Fruit fly (Drosophila melanogaster): ENCODE data around the gene CG15005.

The CG15005 gene

dm6 chr3L:4230357-4230901 is 26.3 kb upstream of the CG15005 start (continued):
- TF ChIP-seq az2 (GFP tag; optimal IDR thresholded peaks at IDR 0.05): peak; percentile 95
- peak; percentile 92 for TF ChIP-seq CG13775 (GFP tag; optimal IDR thresholded peaks at IDR 0.05)
- peak; percentile 91 for TF ChIP-seq CG11398 (GFP tag; optimal IDR thresholded peaks at IDR 0.05)
- TF ChIP-seq ewg (GFP tag; optimal IDR thresholded peaks at IDR 0.05): peak; percentile 90
- TF ChIP-seq ftz-f1 (GFP tag; optimal IDR thresholded peaks at IDR 0.05): no peak
- peak; percentile 96 for TF ChIP-seq CG4820 (GFP tag; optimal IDR thresholded peaks at IDR 0.05)
- peak; percentile 78 for TF ChIP-seq CG5953 (GFP tag; IDR thresholded peaks at IDR 0.05)
- peak; percentile 85 for TF ChIP-seq CG12104 (GFP tag; optimal IDR thresholded peaks at IDR 0.05)
- TF ChIP-seq CG12071 (GFP tag; optimal IDR thresholded peaks at IDR 0.05): peak; percentile 83
- TF ChIP-seq Nf-YB (GFP tag; optimal IDR thresholded peaks at IDR 0.05): peak; percentile 82
- no peak for TF ChIP-seq zen2 (GFP tag; IDR thresholded peaks at IDR 0.05; ENCODE audit: partially characterized antibody)
- peak; percentile 86 for TF ChIP-seq CG14667 (GFP tag; IDR thresholded peaks at IDR 0.05)
- TF ChIP-seq Bgb (GFP tag; IDR thresholded peaks at IDR 0.05; ENCODE audit: partially characterized antibody): no peak
- TF ChIP-seq CHES-1-like (GFP tag; optimal IDR thresholded peaks at IDR 0.05): peak; percentile 89
- peak; percentile 67 for TF ChIP-seq slou (GFP tag; optimal IDR thresholded peaks at IDR 0.05)
- no peak for TF ChIP-seq mirr (GFP tag; optimal IDR thresholded peaks at IDR 0.05)
- peak; percentile 90 for TF ChIP-seq Pdp1 (GFP tag; optimal IDR thresholded peaks at IDR 0.05)
- TF ChIP-seq CG6683 (GFP tag; optimal IDR thresholded peaks at IDR 0.05): peak; percentile 70
- peak; percentile 95 for TF ChIP-seq CG13424 (tag; optimal IDR thresholded peaks at IDR 0.05)
- TF ChIP-seq lbe (GFP tag; optimal IDR thresholded peaks at IDR 0.05): no peak
- TF ChIP-seq stc (GFP tag; IDR thresholded peaks at IDR 0.05): peak; percentile 90
- peak; percentile 72 for TF ChIP-seq CG3838 (GFP tag; optimal IDR thresholded peaks at IDR 0.05)
- peak; percentile 55 for TF ChIP-seq CG7987 (GFP tag; optimal IDR thresholded peaks at IDR 0.05)
- peak; percentile 88 for TF ChIP-seq ci (GFP tag; IDR thresholded peaks at IDR 0.05)
- peak; percentile 85 for TF ChIP-seq lab (GFP tag; optimal IDR thresholded peaks at IDR 0.05)
- peak; percentile 72 for TF ChIP-seq CG4282 (GFP tag; optimal IDR thresholded peaks at IDR 0.05)
- no peak for TF ChIP-seq bigmax (GFP tag; optimal IDR thresholded peaks at IDR 0.05)
- TF ChIP-seq CG17359 (tag; optimal IDR thresholded peaks at IDR 0.05): peak; percentile 94
- peak; percentile 88; the same call in 2 of the 3 replicates for TF ChIP-seq ase (GFP tag; IDR thresholded peaks at IDR 0.05)
- peak; percentile 81 for TF ChIP-seq Bteb2 (GFP tag; optimal IDR thresholded peaks at IDR 0.05)
- peak; percentile 95 for TF ChIP-seq croc (GFP tag; conservative IDR thresholded peaks at IDR 0.05)
- TF ChIP-seq trh (GFP tag; optimal IDR thresholded peaks at IDR 0.05): peak; percentile 83
- no peak for TF ChIP-seq CG7928 (GFP tag; optimal IDR thresholded peaks at IDR 0.05)
- TF ChIP-seq bcd (GFP tag; optimal IDR thresholded peaks at IDR 0.05): peak; percentile 92
- TF ChIP-seq chif (GFP tag; optimal IDR thresholded peaks at IDR 0.05): peak; percentile 93 to 98
- TF ChIP-seq wdn (GFP tag; IDR thresholded peaks at IDR 0.05): no peak
- peak; percentile 95 for TF ChIP-seq Mes4 (GFP tag; optimal IDR thresholded peaks at IDR 0.05)
- TF ChIP-seq CG9817 (tag; optimal IDR thresholded peaks at IDR 0.05): peak; percentile 77
- TF ChIP-seq Dek (tag; optimal IDR thresholded peaks at IDR 0.05): peak; percentile 79
- no peak for TF ChIP-seq Doc3 (GFP tag; IDR thresholded peaks at IDR 0.05; ENCODE audit: partially characterized antibody)
- TF ChIP-seq Nf-YA (GFP tag; IDR thresholded peaks at IDR 0.05): peak; percentile 75
- TF ChIP-seq wor (GFP tag; IDR thresholded peaks at IDR 0.05): peak; percentile 91
- TF ChIP-seq Ptx1 (GFP tag; IDR thresholded peaks at IDR 0.05): peak; percentile 93
- TF ChIP-seq seq (GFP tag; IDR thresholded peaks at IDR 0.05): peak; percentile 77
- peak; percentile 74 for TF ChIP-seq CG31388 (GFP tag; optimal IDR thresholded peaks at IDR 0.05)
- peak; percentile 95 for TF ChIP-seq shn (GFP tag; optimal IDR thresholded peaks at IDR 0.05)
- peak; percentile 84 for TF ChIP-seq HmgD (GFP tag; optimal IDR thresholded peaks at IDR 0.05)
- TF ChIP-seq CG16815 (GFP tag; optimal IDR thresholded peaks at IDR 0.05): peak; percentile 96
- TF ChIP-seq CG6765 (GFP tag; optimal IDR thresholded peaks at IDR 0.05): peak; percentile 31
- peak; percentile 93 for TF ChIP-seq Atf-2 (GFP tag; optimal IDR thresholded peaks at IDR 0.05)
